Fruit fly (Drosophila melanogaster) whole organism, embryonic: ENCODE results near the gene amos.
A peak's percentile ranks its signal among the peaks of the same experiment; 100 is the strongest.

Experiments used
- BtbVII ChIP-seq: fragments of 200-800 bp; sonication (Bioruptor generic); optimal IDR thresholded peaks from 3 replicates; lab custom pipeline; 2017; ENCODE audit warnings: missing biosample characterization, mild to moderate bottlenecking, missing genetic modification characterization
- CG11247 ChIP-seq: fragments of 200-800 bp; sonication (Bioruptor generic); IDR thresholded peaks from 2 replicates; pipeline ENCODE4 v1.3.6; 2022; ENCODE audit warnings: missing biosample characterization, missing genetic modification characterization
- CG15601 ChIP-seq: fragments of 200-800 bp; sonication (Bioruptor generic); optimal IDR thresholded peaks from 3 replicates; lab custom pipeline; 2019; ENCODE audit warnings: missing biosample characterization, mild to moderate bottlenecking, missing genetic modification characterization, moderate library complexity
- CG16863 ChIP-seq: fragments of 200-800 bp; sonication (Bioruptor generic); optimal IDR thresholded peaks from 3 replicates; lab custom pipeline; 2016; ENCODE audit warnings: missing biosample characterization, missing genetic modification characterization
- CG17359 ChIP-seq: fragments of 200-800 bp; sonication (Bioruptor generic); optimal IDR thresholded peaks from 3 replicates; lab custom pipeline; 2018; ENCODE audit warnings: missing biosample characterization, mild to moderate bottlenecking, missing genetic modification characterization, moderate library complexity
- CG18011 ChIP-seq: fragments of 200-800 bp; sonication (Bioruptor generic); optimal IDR thresholded peaks from 2 replicates; lab custom pipeline; 2017; ENCODE audit warnings: missing biosample characterization, missing genetic modification characterization, mild to moderate bottlenecking, moderate library complexity, missing genotype
- CG2120 ChIP-seq: fragments of 200-800 bp; sonication (Bioruptor generic); optimal IDR thresholded peaks from 3 replicates; lab custom pipeline; 2016; ENCODE audit warnings: missing biosample characterization, missing genetic modification characterization
- CG30403 ChIP-seq: fragments of 200-800 bp; sonication (Bioruptor generic); optimal IDR thresholded peaks from 3 replicates; lab custom pipeline; 2016; ENCODE audit warnings: missing biosample characterization, missing genetic modification characterization
- CG3838 ChIP-seq: fragments of 200-800 bp; sonication (Bioruptor generic); optimal IDR thresholded peaks from 3 replicates; lab custom pipeline; 2016; ENCODE audit warnings: missing biosample characterization, missing genetic modification characterization
- CG3847 ChIP-seq: fragments of 200-800 bp; sonication (Bioruptor generic); IDR thresholded peaks from 2 replicates; pipeline ENCODE4 v1.3.6; 2022; ENCODE audit warnings: missing biosample characterization, missing genetic modification characterization
- CG43689 ChIP-seq: fragments of 200-800 bp; sonication (Bioruptor generic); IDR thresholded peaks from 2 replicates; pipeline ENCODE4 v1.3.6; 2022; ENCODE audit warnings: missing biosample characterization, missing genetic modification characterization
- CG4617 ChIP-seq: fragments of 200-800 bp; sonication (Bioruptor generic); optimal IDR thresholded peaks from 3 replicates; lab custom pipeline; 2016; ENCODE audit warnings: missing biosample characterization, missing genetic modification characterization, borderline replicate concordance
- CG4730 ChIP-seq: fragments of 200-800 bp; sonication (Bioruptor generic); IDR thresholded peaks from 2 replicates; pipeline ENCODE4 v1.3.6; 2022; ENCODE audit warnings: missing biosample characterization, missing genetic modification characterization
- CG6689 ChIP-seq: fragments of 200-800 bp; sonication (Bioruptor generic); IDR thresholded peaks from 2 replicates; pipeline ENCODE4 v1.3.6; 2022; ENCODE audit warnings: missing biosample characterization, missing genetic modification characterization
- CG6854 ChIP-seq: fragments of 200-800 bp; sonication (Bioruptor generic); optimal IDR thresholded peaks from 3 replicates; lab custom pipeline; 2017; ENCODE audit warnings: missing biosample characterization, mild to moderate bottlenecking, missing genetic modification characterization
- CG7745 ChIP-seq: fragments of 200-800 bp; sonication (Bioruptor generic); optimal IDR thresholded peaks from 2 replicates; lab custom pipeline; 2018; ENCODE audit warnings: missing biosample characterization, mild to moderate bottlenecking, missing genetic modification characterization, moderate library complexity
- CG9817 ChIP-seq: fragments of 200-800 bp; sonication (Bioruptor generic); optimal IDR thresholded peaks from 2 replicates; lab custom pipeline; 2018; ENCODE audit warnings: missing biosample characterization, mild to moderate bottlenecking, missing genetic modification characterization, moderate library complexity
- Dbx ChIP-seq: fragments of 200-800 bp; sonication (Bioruptor generic); IDR thresholded peaks from 3 replicates; pipeline ENCODE4 v1.3.6; 2022; ENCODE audit warnings: missing biosample characterization, missing genetic modification characterization
- E2f1 ChIP-seq: fragments of 200-800 bp; sonication (Bioruptor generic); IDR thresholded peaks from 2 replicates; pipeline ENCODE4 v1.3.6; 2022; ENCODE audit warnings: missing biosample characterization, missing genetic modification characterization
- Jarid2 ChIP-seq: fragments of 200-800 bp; sonication (Bioruptor generic); optimal IDR thresholded peaks from 3 replicates; lab custom pipeline; 2017; ENCODE audit warnings: mild to moderate bottlenecking, missing biosample characterization, missing genetic modification reagents, missing genetic modification characterization
- NFAT ChIP-seq: fragments of 200-800 bp; sonication (Bioruptor generic); IDR thresholded peaks from 2 replicates; pipeline ENCODE4 v1.3.6; 2022; ENCODE audit warnings: missing biosample characterization, missing genetic modification characterization
- NK7.1 ChIP-seq: fragments of 200-800 bp; sonication (Bioruptor generic); optimal IDR thresholded peaks from 3 replicates; lab custom pipeline; 2016; ENCODE audit warnings: missing biosample characterization, missing genetic modification characterization
- Optix ChIP-seq: fragments of 200-800 bp; sonication (Bioruptor generic); IDR thresholded peaks from 3 replicates; pipeline ENCODE4 v1.3.6; 2022; ENCODE audit warnings: missing biosample characterization, missing genetic modification characterization
- Sin3A ChIP-seq: fragments of >200 bp; optimal IDR thresholded peaks from 2 replicates; lab custom pipeline; 2018
- Ssrp ChIP-seq: fragments of 200-800 bp; sonication (Bioruptor generic); optimal IDR thresholded peaks from 2 replicates; lab custom pipeline; 2018; ENCODE audit warnings: missing biosample characterization, mild to moderate bottlenecking, missing genetic modification characterization, moderate library complexity
- Xrp1 ChIP-seq: fragments of 200-800 bp; sonication (Bioruptor generic); IDR thresholded peaks from 2 replicates; pipeline ENCODE4 v1.3.6; 2022; ENCODE audit warnings: missing biosample characterization, missing genetic modification characterization
- YL-1 ChIP-seq: fragments of 200-800 bp; sonication (Bioruptor generic); optimal IDR thresholded peaks from 3 replicates; lab custom pipeline; 2017; ENCODE audit warnings: missing biosample characterization, mild to moderate bottlenecking, missing genetic modification characterization
- ase ChIP-seq: fragments of 200-800 bp; sonication (Bioruptor generic); IDR thresholded peaks from 3 replicates; pipeline ENCODE4 v1.3.6; 2022; ENCODE audit warnings: missing biosample characterization, missing genetic modification characterization
- ash1 ChIP-seq: fragments of 200-800 bp; sonication (Bioruptor generic); optimal IDR thresholded peaks from 2 replicates; lab custom pipeline; 2018; ENCODE audit warnings: missing biosample characterization, mild to moderate bottlenecking, missing genetic modification characterization
- btn ChIP-seq: fragments of 200-800 bp; sonication (Bioruptor generic); optimal IDR thresholded peaks from 2 replicates; lab custom pipeline; 2016; ENCODE audit warnings: missing biosample characterization, missing genetic modification characterization
- caup ChIP-seq: fragments of 200-800 bp; sonication (Bioruptor generic); optimal IDR thresholded peaks from 3 replicates; lab custom pipeline; 2017; ENCODE audit warnings: missing biosample characterization, mild to moderate bottlenecking, missing genetic modification characterization, moderate library complexity; ENCODE audit not compliant: severe bottlenecking
- chif ChIP-seq, 2 experiments: fragments of 200-800 bp; sonication (Bioruptor generic); optimal IDR thresholded peaks; 3 replicates each; lab custom pipeline; 2016; ENCODE audit warnings: missing biosample characterization in 2 of 2, missing genetic modification characterization in 2 of 2
- chm ChIP-seq: fragments of 200-800 bp; sonication (Bioruptor generic); IDR thresholded peaks from 2 replicates; pipeline ENCODE4 v1.3.6; 2022; ENCODE audit warnings: missing biosample characterization, missing genetic modification characterization
- dm ChIP-seq: fragments of 200-800 bp; sonication (Bioruptor generic); optimal IDR thresholded peaks from 3 replicates; lab custom pipeline; 2016; ENCODE audit warnings: missing biosample characterization, missing genetic modification characterization
- eve ChIP-seq, 2 experiments: fragments of >200 bp; optimal IDR thresholded peaks; 2 replicates each; lab custom pipeline; 2017; ENCODE audit warnings: missing biosample characterization in 2 of 2, missing genetic modification characterization in 2 of 2
- gem ChIP-seq: fragments of 200-800 bp; sonication (Bioruptor generic); optimal IDR thresholded peaks from 2 replicates; lab custom pipeline; 2019; ENCODE audit warnings: missing biosample characterization, mild to moderate bottlenecking, missing genetic modification characterization, moderate library complexity
- gro ChIP-seq: fragments of 200-800 bp; sonication (Bioruptor generic); optimal IDR thresholded peaks from 2 replicates; lab custom pipeline; 2016; ENCODE audit warnings: missing biosample characterization, missing genetic modification characterization
- gt ChIP-seq: fragments of 200-800 bp; sonication (Bioruptor generic); IDR thresholded peaks from 2 replicates; pipeline ENCODE4 v1.3.6; 2022; ENCODE audit warnings: missing biosample characterization, missing genetic modification characterization
- her ChIP-seq: fragments of 200-800 bp; sonication (Bioruptor generic); optimal IDR thresholded peaks from 2 replicates; lab custom pipeline; 2016; ENCODE audit warnings: missing biosample characterization, missing genetic modification characterization
- hkb ChIP-seq, 2 experiments: fragments of 200-800 bp in 1 of 2; fragments of >200 bp in 1 of 2; sonication (Bioruptor generic) in 1 of 2; IDR thresholded peaks in 1 of 2; optimal IDR thresholded peaks in 1 of 2; 2 replicates each; pipeline versions ENCODE4 v1.3.6 to Lab custom; 2017 to 2022; ENCODE audit warnings: missing biosample characterization in 1 of 2, missing genetic modification characterization in 1 of 2
- klu ChIP-seq: fragments of 200-800 bp; sonication (Bioruptor generic); IDR thresholded peaks from 2 replicates; pipeline ENCODE4 v1.3.6; 2022; ENCODE audit warnings: missing biosample characterization, missing genetic modification characterization
- kni ChIP-seq: fragments of 200-800 bp; sonication (Bioruptor generic); optimal IDR thresholded peaks from 3 replicates; lab custom pipeline; 2017; ENCODE audit warnings: mild to moderate bottlenecking, missing biosample characterization, missing genetic modification reagents, missing genetic modification characterization
- lab ChIP-seq: fragments of 200-800 bp; sonication (Bioruptor generic); optimal IDR thresholded peaks from 3 replicates; lab custom pipeline; 2017; ENCODE audit warnings: missing biosample characterization, missing genetic modification characterization, mild to moderate bottlenecking, moderate library complexity, missing genetic modification reagents
- nerfin-1 ChIP-seq: fragments of 200-800 bp; sonication (Bioruptor generic); optimal IDR thresholded peaks from 3 replicates; lab custom pipeline; 2019; ENCODE audit warnings: missing biosample characterization, mild to moderate bottlenecking, missing genetic modification characterization, moderate library complexity
- org-1 ChIP-seq: fragments of 200-800 bp; sonication (Bioruptor generic); optimal IDR thresholded peaks from 2 replicates; lab custom pipeline; 2017; ENCODE audit warnings: missing biosample characterization, missing genetic modification characterization
- sens ChIP-seq: fragments of 200-800 bp; sonication (Bioruptor generic); peaks from one replicate; lab custom pipeline; 2016; ENCODE audit warnings: missing biosample characterization, missing genetic modification characterization
- sens-2 ChIP-seq: fragments of 200-800 bp; sonication (Bioruptor generic); IDR thresholded peaks from 2 replicates; pipeline ENCODE4 v1.3.6; 2022; ENCODE audit warnings: missing biosample characterization, missing genetic modification characterization
- sima ChIP-seq: fragments of 200-800 bp; sonication (Bioruptor generic); optimal IDR thresholded peaks from 2 replicates; lab custom pipeline; 2016; ENCODE audit warnings: missing biosample characterization, missing genetic modification characterization
- slou ChIP-seq: fragments of 200-800 bp; sonication (Bioruptor generic); optimal IDR thresholded peaks from 3 replicates; lab custom pipeline; 2016; ENCODE audit warnings: missing biosample characterization, missing genetic modification characterization
- so ChIP-seq: fragments of 200-800 bp; sonication (Bioruptor generic); IDR thresholded peaks from 3 replicates; pipeline ENCODE4 v1.3.6; 2022; ENCODE audit warnings: missing biosample characterization, missing genetic modification characterization
- tap ChIP-seq: fragments of 200-800 bp; optimal IDR thresholded peaks from 3 replicates; lab custom pipeline; 2019; ENCODE audit warnings: missing biosample characterization, mild to moderate bottlenecking, missing genetic modification characterization, moderate library complexity
- tna ChIP-seq: fragments of 200-800 bp; sonication (Bioruptor generic); IDR thresholded peaks from 2 replicates; pipeline ENCODE4 v1.3.6; 2022; ENCODE audit warnings: missing biosample characterization, missing genetic modification characterization; ENCODE audit not compliant: partially characterized antibody

Gene amos

DNA sequence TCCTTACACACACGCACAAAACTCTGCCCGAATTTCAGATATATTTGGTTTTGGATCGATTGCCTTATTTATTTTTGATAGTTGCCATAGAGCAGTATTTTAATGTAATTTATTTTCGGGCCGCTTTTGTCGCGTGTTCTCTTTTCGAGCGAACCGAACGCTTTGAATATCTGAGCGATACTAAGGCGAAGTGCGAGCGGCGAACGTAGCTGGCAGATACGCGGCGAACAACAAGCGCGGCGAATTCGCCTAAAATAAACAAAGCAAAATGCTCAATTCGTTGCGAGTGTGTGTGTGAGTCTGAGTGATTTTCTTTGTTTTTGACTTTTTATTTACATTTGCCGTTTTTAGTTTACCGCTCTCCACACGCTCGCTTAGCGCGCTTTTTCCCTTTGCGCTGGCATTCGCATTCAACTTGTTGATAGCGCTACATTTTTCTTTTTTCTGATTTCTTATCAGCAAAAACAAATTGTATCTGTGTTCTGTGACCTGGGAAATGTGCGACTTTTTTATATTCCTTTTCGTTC is 33.6 kb downstream of the amos start (continued):
- TF ChIP-seq Dbx (peak; percentile 61; the same call in 2 of the 3 replicates), CG18011 (GFP tag; lab: Kevin White, UChicago) (no peak), CG6854 (GFP tag; lab: Kevin White, UChicago) (no peak), tap (tag; lab: Kevin White, UChicago) (peak; percentile 17), ase (GFP tag; lab: Robert Waterston, UW) (no peak), lab (GFP tag; lab: Kevin White, UChicago) (peak; percentile 49), NFAT (GFP tag; lab: Robert Waterston, UW) (no peak), NK7.1 (GFP tag; lab: Kevin White, UChicago) (no peak), CG17359 (tag; lab: Kevin White, UChicago) (peak; percentile 77), CG30403 (no peak), slou (GFP tag; lab: Kevin White, UChicago) (no peak), CG6689 (no peak), Ssrp (no peak), CG16863 (no peak), klu (GFP tag; lab: Robert Waterston, UW) (no peak), CG7745 (tag; lab: Kevin White, UChicago) (no peak), CG4617 (GFP tag; lab: Kevin White, UChicago) (no peak), kni (GFP tag; lab: Kevin White, UChicago) (peak; percentile 40), so (GFP tag; lab: Robert Waterston, UW) (peak; percentile 73; the same call in 2 of the 3 replicates), CG3847 (GFP tag; lab: Robert Waterston, UW) (no peak), caup (GFP tag; lab: Kevin White, UChicago) (peak; percentile 42), CG11247 (GFP tag; lab: Robert Waterston, UW) (no peak), CG2120 (no peak), her (GFP tag; lab: Kevin White, UChicago) (peak; percentile 10), org-1 (GFP tag; lab: Kevin White, UChicago) (no peak), gem (tag; lab: Kevin White, UChicago) (no peak), gro (GFP tag; lab: Kevin White, UChicago) (peak; percentile 47), chm (GFP tag; lab: Robert Waterston, UW) (no peak), sens-2 (GFP tag; lab: Robert Waterston, UW) (no peak), chif (GFP tag; optimal IDR thresholded peaks at IDR 0.05; lab: Kevin White, UChicago) (no peak), Sin3A (no peak), CG15601 (tag; lab: Kevin White, UChicago) (no peak), Optix (GFP tag; lab: Robert Waterston, UW) (no peak), btn (GFP tag; lab: Kevin White, UChicago) (no peak), Xrp1 (GFP tag; lab: Robert Waterston, UW) (no peak), eve (GFP tag; optimal IDR thresholded peaks at IDR 0.05; lab: Kevin White, UChicago) (no peak), Jarid2 (peak; percentile 97), CG43689 (no peak), nerfin-1 (peak; percentile 4), sima (GFP tag; lab: Kevin White, UChicago) (no peak), E2f1 (no peak), CG9817 (tag; lab: Kevin White, UChicago) (no peak), sens (peak; percentile 76), dm (GFP tag; lab: Kevin White, UChicago) (no peak), hkb (optimal IDR thresholded peaks at IDR 0.05; lab: Kevin White, UChicago) (no peak), hkb (GFP tag; IDR thresholded peaks at IDR 0.05; lab: Robert Waterston, UW) (no peak), gt (GFP tag; lab: Robert Waterston, UW) (no peak), ash1 (GFP tag; lab: Kevin White, UChicago) (no peak), CG4730 (GFP tag; lab: Robert Waterston, UW) (no peak), BtbVII (peak; percentile 25), tna (GFP tag; lab: Robert Waterston, UW) (no peak), YL-1 (GFP tag; lab: Kevin White, UChicago) (no peak), CG3838 (GFP tag; lab: Kevin White, UChicago) (no peak)
